Worm (Caenorhabditis elegans) whole organism, L1 larva: ENCODE data around the gene nlp-63.

Experiments
- alr-1 ChIP-seq: fragments of 200-800 bp; sonication (Bioruptor generic); optimal IDR thresholded peaks from 2 replicates; lab custom pipeline; 2018; ENCODE audit warnings: borderline replicate concordance, mild to moderate bottlenecking, missing genetic modification characterization, missing compliant biosample characterization
- ama-1 ChIP-seq: fragments of 150-350 bp; optimal IDR thresholded peaks from 2 replicates; lab custom pipeline; 2014
- ces-1 ChIP-seq: fragments of 150-350 bp; optimal IDR thresholded peaks from 2 replicates; lab custom pipeline; 2014; ENCODE audit warnings: missing biosample characterization, missing genetic modification reagents, missing genetic modification characterization
- irx-1 ChIP-seq: sonication (generic microtip); optimal IDR thresholded peaks from 2 replicates; lab custom pipeline; 2016; ENCODE audit warnings: missing genetic modification characterization, missing compliant biosample characterization
- lin-39 ChIP-seq: fragments of 150-350 bp; optimal IDR thresholded peaks from 2 replicates; lab custom pipeline; 2014; ENCODE audit warnings: missing biosample characterization, missing genetic modification reagents, missing genetic modification characterization
- lir-3 ChIP-seq: sonication (generic microtip); optimal IDR thresholded peaks from 2 replicates; lab custom pipeline; 2016; ENCODE audit warnings: mild to moderate bottlenecking, missing genetic modification characterization, moderate library complexity, missing compliant biosample characterization; ENCODE audit not compliant: poor library complexity
- nhr-11 ChIP-seq: fragments of 150-350 bp; optimal IDR thresholded peaks from 2 replicates; lab custom pipeline; 2014; ENCODE audit warnings: missing biosample characterization, missing genetic modification characterization
- nhr-71 ChIP-seq: sonication (generic microtip); optimal IDR thresholded peaks from 2 replicates; lab custom pipeline; 2016; ENCODE audit warnings: mild to moderate bottlenecking, missing genetic modification characterization, moderate library complexity, missing compliant biosample characterization
- sup-37 ChIP-seq: fragments of 200-800 bp; sonication (Bioruptor generic); optimal IDR thresholded peaks from 2 replicates; lab custom pipeline; 2018; ENCODE audit warnings: mild to moderate bottlenecking, missing genetic modification characterization, missing compliant biosample characterization
- unc-86 ChIP-seq: sonication (generic microtip); optimal IDR thresholded peaks from 2 replicates; lab custom pipeline; 2016; ENCODE audit warnings: missing genetic modification characterization, missing compliant biosample characterization
- unc-98 ChIP-seq: fragments of 200-800 bp; sonication (Bioruptor generic); IDR thresholded peaks from 2 replicates; pipeline ENCODE4 v1.3.6; 2022; ENCODE audit warnings: missing genetic modification characterization, missing compliant biosample characterization
- xbp-1 ChIP-seq: sonication (generic microtip); optimal IDR thresholded peaks from 2 replicates; lab custom pipeline; 2016; ENCODE audit warnings: missing genetic modification characterization, missing compliant biosample characterization
- zag-1 ChIP-seq: fragments of 150-350 bp; optimal IDR thresholded peaks from 2 replicates; lab custom pipeline; 2014; ENCODE audit warnings: missing biosample characterization, missing genetic modification characterization

ce11 chrII:10164137-10164536, 8.9 kb downstream of the nlp-63 start:
- TF ChIP-seq nhr-71 (tag; lab: Kevin White, UChicago) (no peak), sup-37 (no peak), unc-98 (no peak), xbp-1 (tag; lab: Kevin White, UChicago) (no peak), ces-1 (GFP tag; lab: Kevin White, UChicago) (no peak), lin-39 (tag; lab: Kevin White, UChicago) (no peak), nhr-11 (tag; lab: Kevin White, UChicago) (no peak), alr-1 (tag; lab: Kevin White, UChicago) (no peak), unc-86 (tag; lab: Kevin White, UChicago) (no peak), ama-1 (lab: Kevin White, UChicago) (no peak), lir-3 (tag; lab: Kevin White, UChicago) (no peak), zag-1 (tag; lab: Kevin White, UChicago) (no peak), irx-1 (tag; lab: Kevin White, UChicago) (no peak)
